Worm (Caenorhabditis elegans) whole organism, L4 larva: Measurements from ENCODE around the gene C28D4.8.

ENCODE experiments used
- T20F7.1 ChIP-seq: fragments of 200-800 bp; sonication (Bioruptor generic); optimal IDR thresholded peaks from 2 replicates; lab custom pipeline; 2018; ENCODE audit warnings: mild to moderate bottlenecking, missing genetic modification characterization, missing compliant biosample characterization
- T26A8.4 ChIP-seq: fragments of 200-800 bp; sonication (Bioruptor generic); IDR thresholded peaks from 2 replicates; pipeline ENCODE4 v1.3.6; 2022; ENCODE audit warnings: missing genetic modification characterization, missing compliant biosample characterization
- Y5F2A.4 ChIP-seq: fragments of 200-800 bp; sonication (Bioruptor generic); optimal IDR thresholded peaks from 2 replicates; lab custom pipeline; 2018; ENCODE audit warnings: mild to moderate bottlenecking, missing genetic modification characterization, missing compliant biosample characterization
- lin-15B ChIP-seq: fragments of 150-350 bp; sonication (generic microtip); optimal IDR thresholded peaks from 3 replicates; lab custom pipeline; 2014; ENCODE audit warnings: missing biosample characterization, missing genetic modification characterization
- unc-130 ChIP-seq: sonication (generic microtip); optimal IDR thresholded peaks from 2 replicates; lab custom pipeline; 2016; ENCODE audit warnings: missing genetic modification reagents, missing genetic modification characterization, missing compliant biosample characterization
- unc-62 ChIP-seq, 3 experiments: fragments of 150-350 bp in 1 of 3; sonication (generic microtip); optimal IDR thresholded peaks in 2 of 3; peaks in 1 of 3; 1 replicate in 1 of 3; 2 replicates in 2 of 3; lab custom pipeline; 2014 to 2017; ENCODE audit warnings: missing biosample characterization in 3 of 3, missing genetic modification characterization in 3 of 3, missing genetic modification reagents in 3 of 3, missing genotype in 1 of 3

The C28D4.8 gene

ce11 chrIV:9697869-9698268, 50.4 kb downstream of the C28D4.8 start:
- TF ChIP-seq Y5F2A.4 (GFP tag; lab: Kevin White, UChicago) (no peak), lin-15B (tag; lab: Kevin White, UChicago) (no peak), unc-62 (GFP tag; optimal IDR thresholded peaks at IDR 0.05 in 1 of 2; lab: Kevin White, UChicago) (peak in 1 of 2 experiments; percentile 91), unc-62 (tag; optimal IDR thresholded peaks at IDR 0.05; lab: Kevin White, UChicago) (no peak), unc-130 (GFP tag; lab: Kevin White, UChicago) (no peak), T26A8.4 (GFP tag; lab: Robert Waterston, UW) (no peak), T20F7.1 (GFP tag; lab: Kevin White, UChicago) (no peak)
